Fruit fly (Drosophila melanogaster) whole organism, prepupa: ENCODE results near the gene CG9095.

Experiments used
- Blimp-1 ChIP-seq: fragments of 200-800 bp; sonication (Bioruptor generic); optimal IDR thresholded peaks from 3 replicates; lab custom pipeline; 2017; ENCODE audit warnings: missing biosample characterization, missing genetic modification characterization, mild to moderate bottlenecking, moderate library complexity, missing genetic modification reagents
- CG10631 ChIP-seq: fragments of 200-800 bp; sonication (Bioruptor generic); optimal IDR thresholded peaks from 2 replicates; lab custom pipeline; 2016; ENCODE audit warnings: missing biosample characterization, missing genetic modification characterization
- CG10669 ChIP-seq: fragments of 200-800 bp; sonication (Bioruptor generic); optimal IDR thresholded peaks from 3 replicates; lab custom pipeline; 2018; ENCODE audit warnings: missing biosample characterization, mild to moderate bottlenecking, missing genetic modification characterization, moderate library complexity
- CG11294 ChIP-seq: fragments of 200-800 bp; sonication (Bioruptor generic); IDR thresholded peaks from 2 replicates; pipeline ENCODE4 v1.3.6; 2022; ENCODE audit warnings: missing biosample characterization, missing genetic modification characterization
- CG11762 ChIP-seq: fragments of 200-800 bp; sonication (Bioruptor generic); optimal IDR thresholded peaks from 3 replicates; lab custom pipeline; 2016; ENCODE audit warnings: missing biosample characterization, missing genetic modification characterization; ENCODE audit not compliant: insufficient read depth
- CG15336 ChIP-seq: fragments of 200-800 bp; sonication (Bioruptor generic); IDR thresholded peaks from 2 replicates; pipeline ENCODE4 v1.3.6; 2022; ENCODE audit warnings: missing biosample characterization, missing genetic modification characterization
- CG16779 ChIP-seq: fragments of 200-800 bp; sonication (Bioruptor generic); optimal IDR thresholded peaks from 3 replicates; lab custom pipeline; 2017; ENCODE audit warnings: missing biosample characterization, mild to moderate bottlenecking, missing genetic modification characterization
- CG31627 ChIP-seq: fragments of 200-800 bp; sonication (Bioruptor generic); optimal IDR thresholded peaks from 3 replicates; lab custom pipeline; 2016; ENCODE audit warnings: missing biosample characterization, missing genetic modification characterization
- CG34406 ChIP-seq: fragments of 200-800 bp; sonication (Bioruptor generic); optimal IDR thresholded peaks from 3 replicates; lab custom pipeline; 2016; ENCODE audit warnings: missing biosample characterization, missing genetic modification characterization
- CG4318 ChIP-seq: fragments of 200-800 bp; sonication (Bioruptor generic); optimal IDR thresholded peaks from 3 replicates; lab custom pipeline; 2017; ENCODE audit warnings: missing biosample characterization, mild to moderate bottlenecking, missing genetic modification characterization
- CG6163 ChIP-seq: fragments of 200-800 bp; sonication (Bioruptor generic); IDR thresholded peaks from 3 replicates; pipeline ENCODE4 v1.3.6; 2022; ENCODE audit warnings: missing biosample characterization, missing genetic modification characterization
- CG6276 ChIP-seq: fragments of 200-800 bp; sonication (Bioruptor generic); optimal IDR thresholded peaks from 2 replicates; lab custom pipeline; 2017; ENCODE audit warnings: missing biosample characterization, mild to moderate bottlenecking, missing genetic modification characterization
- CG6792 ChIP-seq: fragments of 200-800 bp; sonication (Bioruptor generic); optimal IDR thresholded peaks from 3 replicates; lab custom pipeline; 2016; ENCODE audit warnings: missing biosample characterization, missing genetic modification characterization
- CG6854 ChIP-seq: fragments of 200-800 bp; sonication (Bioruptor generic); optimal IDR thresholded peaks from 2 replicates; lab custom pipeline; 2017; ENCODE audit warnings: missing biosample characterization, mild to moderate bottlenecking, missing genetic modification characterization
- CG8119 ChIP-seq: fragments of 200-800 bp; sonication (Bioruptor generic); IDR thresholded peaks from 3 replicates; pipeline ENCODE4 v1.3.6; 2022; ENCODE audit warnings: missing biosample characterization, missing genetic modification characterization
- CG9139 ChIP-seq: fragments of 200-800 bp; sonication (Bioruptor generic); optimal IDR thresholded peaks from 3 replicates; lab custom pipeline; 2017; ENCODE audit warnings: missing biosample characterization, mild to moderate bottlenecking, missing genetic modification characterization
- Eip75B ChIP-seq: fragments of 200-800 bp; sonication (Bioruptor generic); optimal IDR thresholded peaks from 3 replicates; lab custom pipeline; 2016; ENCODE audit warnings: missing biosample characterization, missing genetic modification characterization
- Eip93F ChIP-seq: fragments of 200-800 bp; sonication (Bioruptor generic); optimal IDR thresholded peaks from 2 replicates; lab custom pipeline; 2016; ENCODE audit warnings: missing biosample characterization, mild to moderate bottlenecking, missing genetic modification characterization
- Ets96B ChIP-seq: fragments of 200-800 bp; optimal IDR thresholded peaks from 2 replicates; lab custom pipeline; 2019; ENCODE audit warnings: missing biosample characterization, mild to moderate bottlenecking, missing genetic modification characterization, moderate library complexity
- Hr4 ChIP-seq: fragments of 200-800 bp; sonication (Bioruptor generic); optimal IDR thresholded peaks from 3 replicates; lab custom pipeline; 2016; ENCODE audit warnings: missing biosample characterization, missing genetic modification characterization
- Sox102F ChIP-seq: fragments of 200-800 bp; sonication (Bioruptor generic); optimal IDR thresholded peaks from 2 replicates; lab custom pipeline; 2016; ENCODE audit warnings: missing biosample characterization, mild to moderate bottlenecking, missing genetic modification characterization
- Sox15 ChIP-seq: fragments of 200-800 bp; sonication (Bioruptor generic); optimal IDR thresholded peaks from 3 replicates; lab custom pipeline; 2016; ENCODE audit warnings: missing biosample characterization, missing genetic modification characterization
- cyc ChIP-seq: fragments of 200-800 bp; sonication (Bioruptor generic); optimal IDR thresholded peaks from 3 replicates; lab custom pipeline; 2016; ENCODE audit warnings: missing biosample characterization, missing genetic modification characterization
- eg ChIP-seq: fragments of 200-800 bp; sonication (Bioruptor generic); IDR thresholded peaks from 3 replicates; pipeline ENCODE4 v1.3.6; 2022; ENCODE audit warnings: missing biosample characterization, missing genetic modification characterization
- fd59A ChIP-seq: fragments of 200-800 bp; sonication (Bioruptor generic); optimal IDR thresholded peaks from 2 replicates; lab custom pipeline; 2017; ENCODE audit warnings: missing biosample characterization, mild to moderate bottlenecking, missing genetic modification characterization, missing genetic modification reagents
- lz ChIP-seq: fragments of 200-800 bp; sonication (Bioruptor generic); optimal IDR thresholded peaks from 3 replicates; lab custom pipeline; 2016; ENCODE audit warnings: missing biosample characterization, missing genetic modification characterization
- net ChIP-seq: fragments of 200-800 bp; sonication (Bioruptor generic); optimal IDR thresholded peaks from 3 replicates; lab custom pipeline; 2016; ENCODE audit warnings: missing biosample characterization, missing genetic modification characterization
- pdm3 ChIP-seq: fragments of 200-800 bp; sonication (Bioruptor generic); optimal IDR thresholded peaks from 3 replicates; lab custom pipeline; 2016; ENCODE audit warnings: missing biosample characterization, missing genetic modification characterization
- salr ChIP-seq, 2 experiments: fragments of 200-800 bp; sonication (Bioruptor generic); optimal IDR thresholded peaks; 3 replicates each; lab custom pipeline; 2016 to 2018; ENCODE audit warnings: missing biosample characterization in 2 of 2, missing genetic modification characterization in 2 of 2, mild to moderate bottlenecking in 1 of 2
- spab ChIP-seq: fragments of 200-800 bp; sonication (Bioruptor generic); optimal IDR thresholded peaks from 2 replicates; lab custom pipeline; 2017; ENCODE audit warnings: missing biosample characterization, mild to moderate bottlenecking, missing genetic modification characterization, missing genetic modification reagents
- ss ChIP-seq, 2 experiments: fragments of 200-800 bp; sonication (Bioruptor generic); optimal IDR thresholded peaks; 2 replicates in 1 of 2; 3 replicates in 1 of 2; lab custom pipeline; 2017 to 2018; ENCODE audit warnings: mild to moderate bottlenecking in 2 of 2, missing biosample characterization in 2 of 2, missing genetic modification characterization in 2 of 2, moderate library complexity in 1 of 2
- svp ChIP-seq: fragments of 200-800 bp; sonication (Bioruptor generic); peaks from one replicate; lab custom pipeline; 2016; ENCODE audit warnings: missing biosample characterization, missing genetic modification characterization
- topi ChIP-seq: fragments of 200-800 bp; sonication (Bioruptor generic); optimal IDR thresholded peaks from 3 replicates; lab custom pipeline; 2016; ENCODE audit warnings: missing biosample characterization, missing genetic modification characterization
- vri ChIP-seq: fragments of 200-800 bp; sonication (Bioruptor generic); optimal IDR thresholded peaks from 3 replicates; lab custom pipeline; 2016; ENCODE audit warnings: missing biosample characterization, mild to moderate bottlenecking, missing genetic modification characterization

Gene CG9095

DNA sequence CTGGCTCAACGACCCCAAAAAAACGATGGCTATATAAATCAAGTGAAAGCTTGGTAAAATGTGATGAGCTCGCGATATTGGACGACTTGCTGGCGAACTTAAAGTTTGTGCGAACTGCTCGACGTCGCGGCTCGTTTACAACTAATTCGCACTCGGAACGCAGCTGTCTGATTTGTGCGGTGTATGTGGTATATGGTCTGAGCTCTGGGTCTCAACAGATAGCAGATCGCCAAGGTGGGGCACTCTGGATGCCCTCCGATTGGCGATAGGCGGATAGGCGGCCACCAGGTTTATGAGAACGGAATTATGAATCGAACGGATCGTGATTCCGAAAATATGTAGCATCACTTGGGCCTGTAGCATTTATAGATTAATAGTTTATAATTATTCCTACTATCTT is 46.6 kb downstream of the CG9095 start, which contains the start of gene Cyp4s3:
Gene Cyp4s3, minus strand, starts transcription at position 146 of the 400 bp plus-strand sequence.
- no peak for TF ChIP-seq Sox15
- peak; percentile 92 for TF ChIP-seq svp (GFP tag; lab: Kevin White, UChicago)
- no peak for TF ChIP-seq CG10631

dm6 chrX:15111888-15112287 is 51.1 kb downstream of the CG9095 start:
- TF ChIP-seq lz (GFP tag; lab: Kevin White, UChicago) (no peak), salr (GFP tag; optimal IDR thresholded peaks at IDR 0.05; lab: Kevin White, UChicago) (no peak), CG34406 (no peak), Ets96B (tag; lab: Kevin White, UChicago) (no peak), fd59A (GFP tag; lab: Kevin White, UChicago) (no peak), Blimp-1 (GFP tag; lab: Kevin White, UChicago) (no peak), cyc (no peak), CG6276 (GFP tag; lab: Kevin White, UChicago) (no peak), Sox102F (GFP tag; lab: Kevin White, UChicago) (no peak), CG4318 (no peak), CG9139 (GFP tag; lab: Kevin White, UChicago) (no peak), CG6854 (no peak), CG11294 (GFP tag; lab: Robert Waterston, UW) (no peak), vri (GFP tag; lab: Kevin White, UChicago) (no peak), CG10669 (GFP tag; lab: Kevin White, UChicago) (no peak), Eip75B (GFP tag; lab: Kevin White, UChicago) (no peak)
- TF ChIP-seq, all 60 proteins: peak for 0

DNA sequence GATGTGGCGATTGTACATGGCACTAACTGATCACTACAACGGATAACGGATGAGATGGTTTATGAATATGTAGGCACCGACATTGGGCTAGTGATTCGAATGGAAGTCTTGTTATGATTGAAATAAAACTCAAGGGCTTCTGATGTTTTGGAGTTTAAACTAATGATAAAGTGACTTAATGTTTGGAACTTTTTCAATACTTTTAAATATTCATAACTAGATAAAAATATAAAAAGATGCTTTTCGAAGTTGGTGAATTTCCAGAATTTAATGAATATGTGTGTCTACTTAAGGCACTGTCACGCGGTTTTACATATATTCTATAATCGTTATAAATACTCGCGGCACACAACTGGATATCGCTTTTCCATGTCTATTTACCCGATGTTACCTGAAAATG is 67.1 kb downstream of the CG9095 start, which contains the start of gene CG9072:
Gene CG9072, minus strand, starts transcription at position 101 of the 400 bp plus-strand sequence.
- TF ChIP-seq topi (GFP tag; lab: Kevin White, UChicago) (no peak), eg (no peak), ss (GFP tag; optimal IDR thresholded peaks at IDR 0.05; lab: Kevin White, UChicago) (no peak), CG31627 (GFP tag; lab: Kevin White, UChicago) (no peak), pdm3 (GFP tag; lab: Kevin White, UChicago) (no peak), Eip93F (GFP tag; lab: Kevin White, UChicago) (no peak), CG6163 (GFP tag; lab: Robert Waterston, UW) (no peak), net (GFP tag; lab: Kevin White, UChicago) (no peak), CG15336 (GFP tag; lab: Robert Waterston, UW) (no peak), CG8119 (GFP tag; lab: Robert Waterston, UW) (no peak), spab (GFP tag; lab: Kevin White, UChicago) (no peak), Eip75B (GFP tag; lab: Kevin White, UChicago) (no peak)

DNA sequence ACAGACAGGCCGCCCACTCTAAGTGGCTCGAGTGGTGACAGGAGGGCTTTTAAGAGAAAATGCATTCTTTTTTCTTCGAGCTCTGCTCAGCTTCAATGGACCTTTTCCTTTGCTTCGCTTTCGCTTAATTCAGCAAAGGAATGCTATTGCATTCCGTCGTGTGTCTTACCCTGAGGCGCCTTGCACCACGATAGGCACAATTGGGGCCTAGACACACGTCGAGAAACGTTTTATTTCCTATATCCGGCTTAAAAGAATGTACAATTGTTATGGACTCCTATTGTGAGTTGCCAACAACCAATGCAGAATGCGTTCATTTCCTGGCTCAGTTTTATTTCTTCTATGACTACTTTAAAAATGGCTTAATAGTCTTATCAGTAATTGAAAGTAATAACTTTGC is 71.9 kb downstream of the CG9095 start:
- TF ChIP-seq CG6276 (GFP tag; lab: Kevin White, UChicago) (no peak), CG6792 (no peak), Eip75B (GFP tag; lab: Kevin White, UChicago) (no peak), topi (GFP tag; lab: Kevin White, UChicago) (no peak), pdm3 (GFP tag; lab: Kevin White, UChicago) (no peak), CG16779 (no peak), Blimp-1 (GFP tag; lab: Kevin White, UChicago) (no peak), CG6163 (GFP tag; lab: Robert Waterston, UW) (no peak), CG11762 (GFP tag; lab: Kevin White, UChicago) (no peak), CG34406 (no peak), Hr4 (GFP tag; lab: Kevin White, UChicago) (no peak), Ets96B (tag; lab: Kevin White, UChicago) (no peak), CG31627 (GFP tag; lab: Kevin White, UChicago) (no peak), CG11294 (GFP tag; lab: Robert Waterston, UW) (no peak)
